Fruit fly (Drosophila melanogaster): ENCODE results near the gene CG14852.

dm6 chr3R:14548752-14549151, 17.0 kb upstream of the CG14852 start:
- TF ChIP-seq psq (optimal IDR thresholded peaks at IDR 0.05) (no peak), usp (GFP tag; optimal IDR thresholded peaks at IDR 0.05) (no peak), Dll (optimal IDR thresholded peaks at IDR 0.05) (no peak), CG8478 (optimal IDR thresholded peaks at IDR 0.05) (no peak), pan (optimal IDR thresholded peaks at IDR 0.05) (no peak)
